Worm (Caenorhabditis elegans): ENCODE measurements around the gene cln-3.1.
A peak's percentile ranks its signal among the peaks of the same experiment; 100 is the strongest.

cln-3.1 gene

ce11 chrV:11308346-11308745, 42.9 kb upstream of the cln-3.1 start, which contains the start of gene snf-11:
Gene snf-11, minus strand, starts transcription at chrV:11308446.
- TF ChIP-seq sdc-2 (tag; optimal IDR thresholded peaks at IDR 0.05) (no peak), hlh-15 (tag; optimal IDR thresholded peaks at IDR 0.05) (no peak), ceh-18 (tag; optimal IDR thresholded peaks at IDR 0.05) (no peak), ceh-31 (tag; optimal IDR thresholded peaks at IDR 0.05) (no peak), ama-1 (optimal IDR thresholded peaks at IDR 0.05) (no peak), hlh-13 (GFP tag; optimal IDR thresholded peaks at IDR 0.05) (no peak), odd-2 (tag; optimal IDR thresholded peaks at IDR 0.05) (no peak), pat-9 (tag; optimal IDR thresholded peaks at IDR 0.05) (no peak), ceh-48 (tag; optimal IDR thresholded peaks at IDR 0.05) (no peak), ceh-19 (GFP tag; optimal IDR thresholded peaks at IDR 0.05) (no peak), ceh-6 (GFP tag; optimal IDR thresholded peaks at IDR 0.05) (no peak)

- TF ChIP-seq ceh-9 (tag; optimal IDR thresholded peaks at IDR 0.05) (no peak), odd-2 (tag; optimal IDR thresholded peaks at IDR 0.05) (no peak), ceh-22 (tag; optimal IDR thresholded peaks at IDR 0.05) (no peak), nfya-1 (tag; optimal IDR thresholded peaks at IDR 0.05) (peak; percentile 6), ceh-18 (tag; optimal IDR thresholded peaks at IDR 0.05) (peak; percentile 83), unc-42 (tag; optimal IDR thresholded peaks at IDR 0.05) (no peak), ceh-2 (tag; optimal IDR thresholded peaks at IDR 0.05) (no peak), rnt-1 (tag; optimal IDR thresholded peaks at IDR 0.05) (peak; percentile 75), ref-2 (tag; optimal IDR thresholded peaks at IDR 0.05) (no peak), syd-9 (tag; optimal IDR thresholded peaks at IDR 0.05) (no peak), ttx-3 (tag; optimal IDR thresholded peaks at IDR 0.05) (no peak), ceh-45 (GFP tag; IDR thresholded peaks at IDR 0.05) (no peak), ceh-30 (tag; optimal IDR thresholded peaks at IDR 0.05) (no peak), C08G9.2 (tag; optimal IDR thresholded peaks at IDR 0.05) (no peak), unc-55 (GFP tag; optimal IDR thresholded peaks at IDR 0.05) (peak; percentile 95)
Measured at ce11 chrV:11307781-11308180, 42.3 kb upstream of the cln-3.1 start.

- TF ChIP-seq eyg-1 (tag; optimal IDR thresholded peaks at IDR 0.05) (no peak), pha-4 (tag; optimal IDR thresholded peaks at IDR 0.05) (no peak), sox-2 (GFP tag; IDR thresholded peaks at IDR 0.05) (no peak), pha-2 (tag; optimal IDR thresholded peaks at IDR 0.05) (no peak), C08G9.2 (tag; optimal IDR thresholded peaks at IDR 0.05) (no peak), hlh-15 (tag; optimal IDR thresholded peaks at IDR 0.05) (no peak), ets-4 (tag; optimal IDR thresholded peaks at IDR 0.05) (no peak), ceh-34 (tag; optimal IDR thresholded peaks at IDR 0.05) (no peak), ceh-45 (GFP tag; IDR thresholded peaks at IDR 0.05) (no peak), T23F11.4 (GFP tag; optimal IDR thresholded peaks at IDR 0.05) (no peak), gmeb-2 (tag; optimal IDR thresholded peaks at IDR 0.05) (no peak), che-1 (tag; optimal IDR thresholded peaks at IDR 0.05) (no peak), unc-55 (GFP tag; optimal IDR thresholded peaks at IDR 0.05) (no peak), sox-4 (tag; optimal IDR thresholded peaks at IDR 0.05) (no peak), Y22D7AL.16 (tag; optimal IDR thresholded peaks at IDR 0.05) (no peak)
Measured at ce11 chrV:11304879-11305278, 39.4 kb upstream of the cln-3.1 start, which contains the start of gene srh-45. Gene srh-45, minus strand, starts transcription at chrV:11304979.

ce11 chrV:11304200-11304599, 38.7 kb upstream of the cln-3.1 start:
- no peak for TF ChIP-seq F13H6.1 (tag; optimal IDR thresholded peaks at IDR 0.05)
- TF ChIP-seq mec-3 (tag; optimal IDR thresholded peaks at IDR 0.05; ENCODE audit: borderline replicate concordance): no peak
- TF ChIP-seq ets-4 (tag; optimal IDR thresholded peaks at IDR 0.05): no peak
- no peak for TF ChIP-seq pqm-1 (tag; optimal IDR thresholded peaks at IDR 0.05)
